Worm (Caenorhabditis elegans): ENCODE measurements around the gene wrt-5.
A peak's percentile ranks its signal among the peaks of the same experiment; 100 is the strongest.

The wrt-5 gene

DNA sequence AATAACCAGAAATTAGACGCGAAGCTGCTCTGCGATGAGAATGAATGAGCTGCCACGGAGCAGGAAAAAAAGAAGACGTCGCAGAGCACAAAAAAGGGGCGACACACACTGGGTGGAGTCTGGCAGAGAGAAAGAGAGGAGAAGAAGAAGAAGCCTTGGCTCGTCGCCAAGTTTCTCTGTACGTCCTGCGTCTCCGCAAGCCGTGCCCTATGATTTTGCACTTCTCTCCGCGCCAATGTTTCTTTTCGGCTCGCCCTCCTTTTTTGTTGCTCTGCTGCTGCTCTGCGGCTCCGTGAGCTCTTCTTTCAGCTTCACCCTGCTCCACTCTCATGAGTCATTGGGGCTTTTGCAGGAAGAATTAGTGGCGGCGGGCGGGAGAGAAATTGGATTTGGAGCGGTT, 16.6 kb downstream of the wrt-5 start, which contains the start of gene hlh-30:
TSS of gene hlh-30 (minus strand) at position 69 of the 400 bp plus-strand sequence.
- TF ChIP-seq ceh-14 (tag; optimal IDR thresholded peaks at IDR 0.05) (peak; percentile 42), ceh-18 (tag; optimal IDR thresholded peaks at IDR 0.05) (peak; percentile 52), sdc-2 (tag; optimal IDR thresholded peaks at IDR 0.05) (peak; percentile 37), ttx-3 (tag; optimal IDR thresholded peaks at IDR 0.05) (no peak), tbx-2 (tag; optimal IDR thresholded peaks at IDR 0.05) (peak; percentile 40), hlh-30 (tag; optimal IDR thresholded peaks at IDR 0.05; ENCODE audit: insufficient read depth) (no peak), ceh-9 (tag; optimal IDR thresholded peaks at IDR 0.05) (no peak), ceh-31 (tag; optimal IDR thresholded peaks at IDR 0.05) (peak; percentile 70), unc-42 (tag; optimal IDR thresholded peaks at IDR 0.05) (peak; percentile 87), sox-4 (tag; optimal IDR thresholded peaks at IDR 0.05) (no peak), fax-1 (tag; optimal IDR thresholded peaks at IDR 0.05) (no peak)

DNA sequence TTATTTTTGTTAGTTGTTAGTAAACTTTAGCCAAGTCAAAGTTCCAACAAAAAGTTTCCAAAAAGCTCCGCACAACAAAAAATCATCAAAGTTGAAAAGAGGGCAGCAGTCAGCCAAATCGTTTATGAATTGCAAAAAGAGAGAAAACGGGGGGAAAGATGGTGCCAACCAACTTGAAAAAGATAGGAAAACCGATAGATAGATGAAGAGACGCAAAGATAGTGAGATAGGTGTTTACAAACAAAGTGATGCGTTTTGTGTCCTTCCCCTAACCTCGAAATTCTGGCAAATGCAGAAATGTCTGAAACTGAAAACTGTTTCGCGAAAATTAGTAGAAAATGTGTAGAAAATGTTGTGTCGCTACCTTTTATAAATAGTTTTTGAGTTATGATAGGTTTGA, 17.9 kb downstream of the wrt-5 start:
- no peak for TF ChIP-seq eyg-1 (tag; optimal IDR thresholded peaks at IDR 0.05)
- no peak for TF ChIP-seq unc-42 (tag; optimal IDR thresholded peaks at IDR 0.05)
- TF ChIP-seq ref-2 (tag; optimal IDR thresholded peaks at IDR 0.05): no peak
- no peak for TF ChIP-seq ceh-2 (tag; optimal IDR thresholded peaks at IDR 0.05)
- no peak for TF ChIP-seq C38D4.7 (GFP tag; optimal IDR thresholded peaks at IDR 0.05)
- no peak for TF ChIP-seq ceh-22 (tag; optimal IDR thresholded peaks at IDR 0.05)
- TF ChIP-seq lim-6 (tag; optimal IDR thresholded peaks at IDR 0.05): no peak
- no peak for TF ChIP-seq nfya-1 (tag; optimal IDR thresholded peaks at IDR 0.05)
- no peak for TF ChIP-seq hlh-15 (tag; optimal IDR thresholded peaks at IDR 0.05)
- no peak for TF ChIP-seq npax-4 (tag; optimal IDR thresholded peaks at IDR 0.05)
- TF ChIP-seq ceh-18 (tag; optimal IDR thresholded peaks at IDR 0.05): no peak
- no peak for TF ChIP-seq ceh-6 (GFP tag; optimal IDR thresholded peaks at IDR 0.05)
- no peak for TF ChIP-seq ahr-1 (tag; optimal IDR thresholded peaks at IDR 0.05)
- no peak for TF ChIP-seq ceh-24 (tag; optimal IDR thresholded peaks at IDR 0.05)
- no peak for TF ChIP-seq F13H6.1 (tag; optimal IDR thresholded peaks at IDR 0.05)
- no peak for TF ChIP-seq zip-5 (tag; optimal IDR thresholded peaks at IDR 0.05)
- no peak for TF ChIP-seq odd-2 (tag; optimal IDR thresholded peaks at IDR 0.05)
- no peak for TF ChIP-seq pqm-1 (tag; optimal IDR thresholded peaks at IDR 0.05)
- no peak for TF ChIP-seq K02D7.2 (tag; optimal IDR thresholded peaks at IDR 0.05)
- TF ChIP-seq fkh-6 (tag; optimal IDR thresholded peaks at IDR 0.05): no peak

DNA sequence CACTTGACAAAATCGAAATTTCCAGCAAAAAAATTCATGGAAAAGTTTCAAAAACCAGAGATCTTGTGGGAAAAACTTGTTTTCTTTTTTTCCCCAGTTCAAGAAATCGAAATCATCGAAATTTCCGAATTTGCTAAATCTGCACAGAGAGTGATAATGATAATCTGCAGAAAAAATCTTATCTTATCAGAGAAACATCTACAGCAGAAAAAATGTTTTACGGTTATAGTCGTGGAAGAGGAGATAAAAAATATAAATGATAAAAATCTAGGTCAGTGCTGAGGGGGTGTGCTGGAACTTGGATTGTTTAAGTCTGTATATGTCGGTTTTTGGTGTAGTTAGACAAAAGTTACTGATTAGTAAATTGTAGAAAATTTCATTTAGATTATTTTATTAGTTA, 19.1 kb downstream of the wrt-5 start:
- TF ChIP-seq tbx-7 (tag; optimal IDR thresholded peaks at IDR 0.05): no peak
- TF ChIP-seq elt-2 (tag; optimal IDR thresholded peaks at IDR 0.05): peak; percentile 83

DNA sequence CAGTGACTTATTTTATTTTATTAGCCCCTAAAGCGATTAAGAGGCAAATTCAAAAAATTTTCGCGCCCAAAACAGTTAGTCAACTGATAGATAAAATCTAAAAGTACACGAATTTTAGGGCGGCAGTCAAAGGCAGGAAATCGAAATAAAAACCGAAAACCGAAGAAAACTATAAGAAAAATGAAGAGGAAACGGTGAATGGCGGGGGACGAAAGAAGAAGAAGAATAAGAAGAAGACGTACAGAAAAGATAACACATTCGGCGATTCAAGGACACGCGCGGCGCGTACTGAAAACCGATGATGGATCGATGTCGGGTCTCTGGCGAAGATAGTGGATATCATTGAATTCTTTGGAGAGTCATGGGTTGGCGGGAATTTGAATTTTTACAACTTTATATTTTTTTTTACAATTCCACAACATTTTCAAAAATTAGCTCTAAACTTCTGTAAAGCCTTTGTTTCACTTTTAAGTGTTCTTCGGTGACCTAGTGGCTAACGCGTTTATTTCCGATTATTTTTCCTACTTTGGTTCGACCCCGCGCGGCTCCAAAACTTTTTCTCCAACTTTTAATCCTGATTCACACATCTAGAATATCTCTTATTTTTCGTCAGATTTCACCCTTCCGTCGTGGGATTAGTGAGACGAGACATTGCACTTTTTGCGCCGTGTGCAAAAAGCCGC, 20.4 kb downstream of the wrt-5 start:
- no peak for TF ChIP-seq ceh-18 (tag; optimal IDR thresholded peaks at IDR 0.05)

DNA sequence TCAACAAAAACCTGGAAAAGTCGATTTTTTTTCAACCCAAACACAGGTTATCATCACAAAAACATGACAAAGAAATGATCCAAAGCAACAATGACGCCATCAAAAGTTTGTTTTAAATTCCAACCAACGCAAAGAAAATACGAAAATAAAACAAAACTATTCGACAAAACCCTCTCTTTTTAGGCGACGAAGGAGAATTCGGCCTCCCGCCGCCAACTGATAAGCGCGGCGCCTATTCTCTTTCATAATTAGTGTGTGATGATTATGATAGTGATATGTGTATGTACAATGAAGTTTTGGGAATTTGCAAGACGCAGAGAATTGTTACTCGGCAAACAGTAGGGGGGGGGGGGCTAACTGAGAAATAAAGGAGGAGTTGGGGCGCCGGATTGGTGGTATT, 22.2 kb downstream of the wrt-5 start:
- TF ChIP-seq pat-9 (tag; optimal IDR thresholded peaks at IDR 0.05): no peak

DNA sequence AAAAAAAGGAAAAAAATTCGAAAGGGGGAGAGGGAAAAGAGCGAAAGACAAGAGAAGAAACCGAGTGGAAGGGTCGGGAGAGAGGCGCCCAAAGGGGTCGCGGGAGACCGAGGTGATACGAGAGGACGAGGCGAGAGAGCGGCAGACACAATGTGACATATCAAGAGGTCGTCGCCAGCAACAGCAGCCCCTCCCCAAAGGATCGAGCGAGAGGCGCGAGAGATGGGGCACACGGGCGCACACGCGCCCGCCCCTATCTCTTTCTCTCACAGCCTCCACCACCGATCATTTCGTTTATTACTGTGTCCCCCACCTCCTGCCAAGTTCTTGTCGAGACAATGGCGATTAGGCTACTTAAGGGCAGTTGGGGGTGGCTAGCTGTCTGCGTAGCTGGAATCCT, 23.3 kb downstream of the wrt-5 start:
- TF ChIP-seq ceh-22 (tag; optimal IDR thresholded peaks at IDR 0.05): no peak
- TF ChIP-seq sox-4 (tag; optimal IDR thresholded peaks at IDR 0.05): no peak
- TF ChIP-seq hlh-8 (tag; optimal IDR thresholded peaks at IDR 0.05): no peak
- peak; percentile 56 for TF ChIP-seq elt-4 (tag; optimal IDR thresholded peaks at IDR 0.05)
- peak; percentile 18 for TF ChIP-seq ref-2 (tag; optimal IDR thresholded peaks at IDR 0.05)
- peak; percentile 25 for TF ChIP-seq C08G9.2 (tag; optimal IDR thresholded peaks at IDR 0.05)
- peak; percentile 31 for TF ChIP-seq F13H6.1 (tag; optimal IDR thresholded peaks at IDR 0.05)
- TF ChIP-seq hlh-15 (tag; optimal IDR thresholded peaks at IDR 0.05): no peak
- TF ChIP-seq hlh-13 (GFP tag; optimal IDR thresholded peaks at IDR 0.05): no peak
- peak; percentile 69 for TF ChIP-seq unc-55 (GFP tag; optimal IDR thresholded peaks at IDR 0.05)
- peak; percentile 43 for TF ChIP-seq ceh-34 (tag; optimal IDR thresholded peaks at IDR 0.05)
- TF ChIP-seq syd-9 (tag; optimal IDR thresholded peaks at IDR 0.05): peak; percentile 50
- peak; percentile 37 for TF ChIP-seq sdc-2 (tag; optimal IDR thresholded peaks at IDR 0.05)
- peak; percentile 66 for TF ChIP-seq tbx-2 (tag; optimal IDR thresholded peaks at IDR 0.05)
- TF ChIP-seq ceh-18 (tag; optimal IDR thresholded peaks at IDR 0.05): peak; percentile 91
- TF ChIP-seq nfya-1 (tag; optimal IDR thresholded peaks at IDR 0.05): peak; percentile 8
- TF ChIP-seq pros-1 (tag; optimal IDR thresholded peaks at IDR 0.05): peak; percentile 2
- no peak for TF ChIP-seq nhr-11 (tag; optimal IDR thresholded peaks at IDR 0.05)
- no peak for TF ChIP-seq ceh-9 (tag; optimal IDR thresholded peaks at IDR 0.05)
- peak; percentile 33 for TF ChIP-seq dmd-4 (tag; optimal IDR thresholded peaks at IDR 0.05; ENCODE audit: borderline replicate concordance)
- no peak for TF ChIP-seq hlh-30 (tag; optimal IDR thresholded peaks at IDR 0.05; ENCODE audit: insufficient read depth)
